Worm (Caenorhabditis elegans) whole organism, young adult: ENCODE measurements around the gene oac-5.

ENCODE experiments used
- T26A5.8 ChIP-seq: sonication (generic microtip); optimal IDR thresholded peaks from 2 replicates; lab custom pipeline; 2016; ENCODE audit warnings: missing genetic modification characterization, missing compliant biosample characterization
- hlh-12 ChIP-seq: sonication (generic microtip); optimal IDR thresholded peaks from 2 replicates; lab custom pipeline; 2016; ENCODE audit warnings: missing genetic modification characterization, missing compliant biosample characterization
- unc-62 ChIP-seq: fragments of 150-350 bp; optimal IDR thresholded peaks from 2 replicates; lab custom pipeline; 2014; ENCODE audit warnings: missing biosample characterization, missing genetic modification reagents, missing genetic modification characterization

DNA sequence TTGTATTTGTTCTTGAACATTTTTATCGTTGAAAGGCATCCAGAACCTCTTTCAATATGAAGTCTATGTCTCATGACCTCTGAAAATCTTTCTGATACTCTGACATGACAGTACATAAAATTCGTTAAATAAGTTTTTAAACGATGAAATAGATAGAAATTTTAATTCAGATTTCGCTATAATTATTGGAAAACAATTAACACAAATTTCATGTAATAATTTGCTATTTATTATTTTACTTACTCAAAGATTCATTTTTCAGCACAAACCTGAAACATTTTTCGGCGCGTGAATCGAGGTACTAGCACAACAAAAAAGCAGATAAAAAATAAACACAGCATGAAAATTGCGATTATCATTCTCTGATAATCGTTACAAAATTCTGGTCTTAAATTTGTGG, 26.0 kb upstream of the oac-5 start, which contains the start of gene T13F3.4:
- TF ChIP-seq T26A5.8 (tag; lab: Kevin White, UChicago) (no peak), unc-62 (GFP tag; lab: Kevin White, UChicago) (no peak), hlh-12 (tag; lab: Kevin White, UChicago) (no peak)
